Fruit fly (Drosophila melanogaster) whole organism, embryonic: ENCODE measurements around the gene ebd1.

Experiments
- BtbVII ChIP-seq: fragments of 200-800 bp; sonication (Bioruptor generic); optimal IDR thresholded peaks from 3 replicates; lab custom pipeline; 2017; ENCODE audit warnings: missing biosample characterization, mild to moderate bottlenecking, missing genetic modification characterization
- CG11504 ChIP-seq: fragments of 200-800 bp; sonication (Bioruptor generic); optimal IDR thresholded peaks from 3 replicates; lab custom pipeline; 2019; ENCODE audit warnings: missing biosample characterization, mild to moderate bottlenecking, missing genetic modification characterization, moderate library complexity
- CG11695 ChIP-seq: fragments of 200-800 bp; sonication (Bioruptor generic); IDR thresholded peaks from 3 replicates; pipeline ENCODE4 v1.3.6; 2022; ENCODE audit warnings: missing biosample characterization, missing genetic modification characterization
- CG12071 ChIP-seq: fragments of 200-800 bp; sonication (Bioruptor generic); optimal IDR thresholded peaks from 3 replicates; lab custom pipeline; 2018; ENCODE audit warnings: missing biosample characterization, mild to moderate bottlenecking, missing genetic modification characterization
- CG14441 ChIP-seq: fragments of 200-800 bp; sonication (Bioruptor generic); IDR thresholded peaks from 2 replicates; pipeline ENCODE4 v1.3.6; 2022; ENCODE audit warnings: missing biosample characterization, missing genetic modification characterization
- CG15269 ChIP-seq: fragments of 200-800 bp; sonication (Bioruptor generic); optimal IDR thresholded peaks from 2 replicates; lab custom pipeline; 2018; ENCODE audit warnings: missing biosample characterization, mild to moderate bottlenecking, missing genetic modification characterization, moderate library complexity
- CG17361 ChIP-seq: fragments of 200-800 bp; sonication (Bioruptor generic); IDR thresholded peaks from 3 replicates; pipeline ENCODE4 v1.3.6; 2022; ENCODE audit warnings: missing biosample characterization, missing genetic modification characterization
- CG2678 ChIP-seq: fragments of 200-800 bp; sonication (Bioruptor generic); optimal IDR thresholded peaks from 3 replicates; lab custom pipeline; 2019; ENCODE audit warnings: missing biosample characterization, mild to moderate bottlenecking, missing genetic modification characterization, moderate library complexity
- CG2712 ChIP-seq: fragments of 200-800 bp; optimal IDR thresholded peaks from 3 replicates; lab custom pipeline; 2019; ENCODE audit warnings: missing biosample characterization, mild to moderate bottlenecking, missing genetic modification characterization, moderate library complexity
- CG3281 ChIP-seq: fragments of 200-800 bp; sonication (Bioruptor generic); optimal IDR thresholded peaks from 3 replicates; lab custom pipeline; 2017; ENCODE audit warnings: missing biosample characterization, mild to moderate bottlenecking, missing genetic modification characterization
- CG3995 ChIP-seq: fragments of 200-800 bp; sonication (Bioruptor generic); optimal IDR thresholded peaks from 3 replicates; lab custom pipeline; 2016; ENCODE audit warnings: missing biosample characterization, missing genetic modification characterization
- CG4328 ChIP-seq: fragments of 200-800 bp; sonication (Bioruptor generic); optimal IDR thresholded peaks from 3 replicates; lab custom pipeline; 2017; ENCODE audit warnings: missing biosample characterization, missing genetic modification reagents, missing genetic modification characterization
- CG4424 ChIP-seq: fragments of 200-800 bp; sonication (Bioruptor generic); optimal IDR thresholded peaks from 3 replicates; lab custom pipeline; 2016; ENCODE audit warnings: missing biosample characterization, missing genetic modification characterization
- CG5245 ChIP-seq: fragments of 200-800 bp; sonication (Bioruptor generic); optimal IDR thresholded peaks from 3 replicates; lab custom pipeline; 2016; ENCODE audit warnings: missing biosample characterization, missing genetic modification characterization
- CG6654 ChIP-seq: fragments of 200-800 bp; sonication (Bioruptor generic); optimal IDR thresholded peaks from 2 replicates; lab custom pipeline; 2017; ENCODE audit warnings: missing biosample characterization, mild to moderate bottlenecking, missing genetic modification characterization
- CG7839 ChIP-seq: fragments of 200-800 bp; sonication (Bioruptor generic); optimal IDR thresholded peaks from 3 replicates; lab custom pipeline; 2018; ENCODE audit warnings: missing biosample characterization, mild to moderate bottlenecking, missing genetic modification characterization, moderate library complexity
- CG8924 ChIP-seq: fragments of 200-800 bp; optimal IDR thresholded peaks from 3 replicates; lab custom pipeline; 2019; ENCODE audit warnings: missing biosample characterization, mild to moderate bottlenecking, missing genetic modification characterization, moderate library complexity
- CG9437 ChIP-seq: fragments of 200-800 bp; sonication (Bioruptor generic); optimal IDR thresholded peaks from 2 replicates; lab custom pipeline; 2018; ENCODE audit warnings: missing biosample characterization, mild to moderate bottlenecking, missing genetic modification characterization
- CG9727 ChIP-seq: fragments of 200-800 bp; sonication (Bioruptor generic); optimal IDR thresholded peaks from 3 replicates; lab custom pipeline; 2017; ENCODE audit warnings: missing biosample characterization, mild to moderate bottlenecking, missing genetic modification characterization
- CG9876 ChIP-seq: fragments of 200-800 bp; sonication (Bioruptor generic); optimal IDR thresholded peaks from 2 replicates; lab custom pipeline; 2016; ENCODE audit warnings: missing biosample characterization, missing genetic modification characterization
- Doc2 ChIP-seq: fragments of 200-800 bp; sonication (Bioruptor generic); IDR thresholded peaks from 2 replicates; pipeline ENCODE4 v1.3.6; 2022; ENCODE audit warnings: missing biosample characterization, missing genetic modification characterization
- Drgx ChIP-seq: fragments of 200-800 bp; sonication (Bioruptor generic); IDR thresholded peaks from 2 replicates; pipeline ENCODE4 v1.3.6; 2022; ENCODE audit warnings: missing biosample characterization, missing genetic modification characterization
- E2f1 ChIP-seq: fragments of 200-800 bp; sonication (Bioruptor generic); IDR thresholded peaks from 2 replicates; pipeline ENCODE4 v1.3.6; 2022; ENCODE audit warnings: missing biosample characterization, missing genetic modification characterization
- Med ChIP-seq: fragments of 200-800 bp; sonication (Bioruptor generic); peaks from one replicate; lab custom pipeline; 2016; ENCODE audit warnings: missing biosample characterization, missing genetic modification characterization, mild to moderate bottlenecking, inconsistent platforms, moderate library complexity
- Nf-YA ChIP-seq: fragments of 200-800 bp; sonication (Bioruptor generic); IDR thresholded peaks from 2 replicates; pipeline ENCODE4 v1.3.6; 2022; ENCODE audit warnings: missing biosample characterization, missing genetic modification characterization
- PHDP ChIP-seq: fragments of 200-800 bp; sonication (Bioruptor generic); optimal IDR thresholded peaks from 3 replicates; lab custom pipeline; 2018; ENCODE audit warnings: missing biosample characterization, mild to moderate bottlenecking, missing genetic modification characterization, moderate library complexity
- bcd ChIP-seq: fragments of 200-800 bp; sonication (Bioruptor generic); optimal IDR thresholded peaks from 2 replicates; lab custom pipeline; 2017; ENCODE audit warnings: missing biosample characterization, mild to moderate bottlenecking, missing genetic modification characterization
- bsh ChIP-seq, 2 experiments: fragments of 200-800 bp; sonication (Bioruptor generic); optimal IDR thresholded peaks; 2 replicates each; lab custom pipeline; 2017 to 2018; ENCODE audit warnings: mild to moderate bottlenecking in 2 of 2, missing biosample characterization in 2 of 2, missing genetic modification characterization in 2 of 2, moderate library complexity in 1 of 2
- cato ChIP-seq: fragments of 200-800 bp; sonication (Bioruptor generic); optimal IDR thresholded peaks from 2 replicates; lab custom pipeline; 2016; ENCODE audit warnings: missing biosample characterization, missing genetic modification characterization, borderline replicate concordance
- chinmo ChIP-seq: fragments of 200-800 bp; sonication (Bioruptor generic); IDR thresholded peaks from 4 replicates; pipeline ENCODE4 v1.3.6; 2022; ENCODE audit warnings: missing biosample characterization, missing genetic modification characterization; ENCODE audit not compliant: partially characterized antibody
- crc ChIP-seq: fragments of 200-800 bp; sonication (Bioruptor generic); optimal IDR thresholded peaks from 2 replicates; lab custom pipeline; 2016; ENCODE audit warnings: missing biosample characterization, missing genetic modification characterization
- dmrt11E ChIP-seq: fragments of 200-800 bp; sonication (Bioruptor generic); optimal IDR thresholded peaks from 3 replicates; lab custom pipeline; 2018; ENCODE audit warnings: missing biosample characterization, mild to moderate bottlenecking, missing genetic modification characterization, moderate library complexity
- dmrt99B ChIP-seq: fragments of 200-800 bp; sonication (Bioruptor generic); optimal IDR thresholded peaks from 2 replicates; lab custom pipeline; 2018; ENCODE audit warnings: missing biosample characterization, mild to moderate bottlenecking, missing genetic modification characterization, moderate library complexity
- esg ChIP-seq: fragments of 200-800 bp; sonication (Bioruptor generic); conservative IDR thresholded peaks from 2 replicates; pipeline ENCODE4 v1.3.6; 2022; ENCODE audit warnings: missing biosample characterization, missing genetic modification characterization
- gce ChIP-seq: fragments of 200-800 bp; sonication (Bioruptor generic); IDR thresholded peaks from 3 replicates; pipeline ENCODE4 v1.3.6; 2022; ENCODE audit warnings: missing biosample characterization, missing genetic modification characterization
- ham ChIP-seq: fragments of 200-800 bp; sonication (Bioruptor generic); IDR thresholded peaks from 2 replicates; pipeline ENCODE4 v1.3.6; 2022; ENCODE audit warnings: missing biosample characterization, missing genetic modification characterization
- hbn ChIP-seq: fragments of 200-800 bp; sonication (Bioruptor generic); IDR thresholded peaks from 2 replicates; pipeline ENCODE4 v1.3.6; 2022; ENCODE audit warnings: missing biosample characterization, missing genetic modification characterization; ENCODE audit not compliant: partially characterized antibody
- ind ChIP-seq: fragments of 200-800 bp; sonication (Bioruptor generic); optimal IDR thresholded peaks from 3 replicates; lab custom pipeline; 2016; ENCODE audit warnings: missing biosample characterization, missing genetic modification characterization
- knrl ChIP-seq: fragments of 200-800 bp; sonication (Bioruptor generic); IDR thresholded peaks from 3 replicates; pipeline ENCODE4 v1.3.6; 2022; ENCODE audit warnings: missing biosample characterization, missing genetic modification characterization; ENCODE audit not compliant: partially characterized antibody
- mam ChIP-seq: fragments of 200-800 bp; sonication (Bioruptor generic); optimal IDR thresholded peaks from 3 replicates; lab custom pipeline; 2016; ENCODE audit warnings: missing biosample characterization, missing genetic modification characterization
- oc ChIP-seq: fragments of 200-800 bp; sonication (Bioruptor generic); optimal IDR thresholded peaks from 2 replicates; lab custom pipeline; 2018; ENCODE audit warnings: missing biosample characterization, mild to moderate bottlenecking, missing genetic modification characterization, moderate library complexity
- onecut ChIP-seq: fragments of 200-800 bp; sonication (Bioruptor generic); IDR thresholded peaks from 2 replicates; pipeline ENCODE4 v1.3.6; 2022; ENCODE audit warnings: missing biosample characterization, missing genetic modification characterization
- phol ChIP-seq: fragments of 200-800 bp; sonication (Bioruptor generic); optimal IDR thresholded peaks from 3 replicates; lab custom pipeline; 2018; ENCODE audit warnings: missing biosample characterization, mild to moderate bottlenecking, missing genetic modification characterization, moderate library complexity
- prd ChIP-seq, 3 experiments: fragments of >200 bp in 2 of 3; fragments of 200-800 bp in 1 of 3; sonication (Bioruptor generic) in 1 of 3; optimal IDR thresholded peaks in 2 of 3; IDR thresholded peaks in 1 of 3; 2 replicates in 2 of 3; 3 replicates in 1 of 3; pipeline versions ENCODE4 v1.3.6 to Lab custom; 2017 to 2022; ENCODE audit warnings: missing biosample characterization in 1 of 3, missing genetic modification characterization in 1 of 3
- row ChIP-seq: fragments of 200-800 bp; sonication (Bioruptor generic); IDR thresholded peaks from 3 replicates; pipeline ENCODE4 v1.3.6; 2022; ENCODE audit warnings: missing biosample characterization, missing genetic modification characterization
- sens ChIP-seq: fragments of 200-800 bp; sonication (Bioruptor generic); peaks from one replicate; lab custom pipeline; 2016; ENCODE audit warnings: missing biosample characterization, missing genetic modification characterization
- slou ChIP-seq: fragments of 200-800 bp; sonication (Bioruptor generic); optimal IDR thresholded peaks from 3 replicates; lab custom pipeline; 2016; ENCODE audit warnings: missing biosample characterization, missing genetic modification characterization
- tgo ChIP-seq: fragments of 200-800 bp; sonication (Bioruptor generic); IDR thresholded peaks from 3 replicates; pipeline ENCODE4 v1.3.6; 2022; ENCODE audit warnings: missing biosample characterization, missing genetic modification characterization
- zfh1 ChIP-seq: fragments of 200-800 bp; sonication (Bioruptor generic); IDR thresholded peaks from 3 replicates; pipeline ENCODE4 v1.3.6; 2022; ENCODE audit warnings: missing biosample characterization, missing genetic modification characterization

The ebd1 gene

dm6 chr3L:685441-685804 is at the start of gene ebd1 (continued):
- no peak for TF ChIP-seq gce (GFP tag; lab: Robert Waterston, UW)
- no peak for TF ChIP-seq crc
- TF ChIP-seq CG9876: no peak
- TF ChIP-seq CG11695: no peak
- TF ChIP-seq Nf-YA: no peak
- no peak for TF ChIP-seq CG14441 (GFP tag; lab: Robert Waterston, UW)
- TF ChIP-seq cato (GFP tag; lab: Kevin White, UChicago): no peak
- TF ChIP-seq zfh1: no peak
- no peak for TF ChIP-seq ham (GFP tag; lab: Robert Waterston, UW)
- peak; percentile 2 for TF ChIP-seq CG12071
- no peak for TF ChIP-seq slou
- TF ChIP-seq knrl (GFP tag; lab: Robert Waterston, UW): no peak; the same call in 2 of the 3 replicates
- no peak for TF ChIP-seq hbn
- peak; percentile 4 for TF ChIP-seq CG4328 (GFP tag; lab: Kevin White, UChicago)
- TF ChIP-seq Doc2: no peak
- TF ChIP-seq Drgx (GFP tag; lab: Robert Waterston, UW): 0 out of 2 replicates have a peak, but pooled peaks have one; percentile 22
- TF ChIP-seq BtbVII (GFP tag; lab: Kevin White, UChicago): peak; percentile 59
- TF ChIP-seq CG17361 (GFP tag; lab: Robert Waterston, UW): no peak; the same call in 2 of the 3 replicates

- TF ChIP-seq E2f1 (peak; percentile 15; the same call in 1 of the 2 replicates), CG5245 (no peak), bsh (GFP tag; optimal IDR thresholded peaks at IDR 0.05; lab: Kevin White, UChicago) (peak; percentile 6 to 66), mam (GFP tag; lab: Kevin White, UChicago) (peak; percentile 9), ind (GFP tag; lab: Kevin White, UChicago) (peak; percentile 15), row (peak; percentile 37; the same call in 2 of the 3 replicates), CG4424 (GFP tag; lab: Kevin White, UChicago) (peak; percentile 50), CG3995 (GFP tag; lab: Kevin White, UChicago) (no peak), CG6654 (GFP tag; lab: Kevin White, UChicago) (no peak), CG2712 (tag; lab: Kevin White, UChicago) (peak; percentile 44), CG9437 (GFP tag; lab: Kevin White, UChicago) (peak; percentile 25), CG7839 (tag; lab: Kevin White, UChicago) (peak; percentile 58), CG3281 (peak; percentile 21), phol (tag; lab: Kevin White, UChicago) (peak; percentile 24), CG2678 (tag; lab: Kevin White, UChicago) (peak; percentile 56), dmrt99B (peak; percentile 37), onecut (GFP tag; lab: Robert Waterston, UW) (peak; percentile 34), CG15269 (tag; lab: Kevin White, UChicago) (peak; percentile 16), prd (optimal IDR thresholded peaks at IDR 0.05; lab: Kevin White, UChicago) (no peak), prd (GFP tag; IDR thresholded peaks at IDR 0.05; lab: Robert Waterston, UW) (peak; percentile 44; the same call in 1 of the 3 replicates), Med (GFP tag; lab: Kevin White, UChicago) (peak; percentile 71), CG8924 (tag; lab: Kevin White, UChicago) (peak; percentile 21), sens (peak; percentile 83), dmrt11E (tag; lab: Kevin White, UChicago) (peak; percentile 21), chinmo (GFP tag; lab: Robert Waterston, UW) (0 out of 4 replicates have a peak, but pooled peaks have one; percentile 60), oc (tag; lab: Kevin White, UChicago) (peak; percentile 43), bcd (GFP tag; lab: Kevin White, UChicago) (peak; percentile 23), PHDP (peak; percentile 3), esg (GFP tag; lab: Robert Waterston, UW) (peak; percentile 20; the same call in 1 of the 2 replicates), CG11504 (tag; lab: Kevin White, UChicago) (peak; percentile 58), CG9727 (GFP tag; lab: Kevin White, UChicago) (peak; percentile 55), tgo (GFP tag; lab: Robert Waterston, UW) (peak; percentile 24; the same call in 2 of the 3 replicates)
Observed at dm6 chr3L:733845-734697, 48.7 kb upstream of the ebd1 start.
